Worm (Caenorhabditis elegans): ENCODE measurements around the gene unc-116.

Gene unc-116

ce11 chrIII:8318488-8318887, 36.5 kb downstream of the unc-116 start, which contains the start of gene sas-4:
Gene sas-4 (minus strand): TSS chrIII:8318588.
- TF ChIP-seq R02D3.7 (tag; optimal IDR thresholded peaks at IDR 0.05): no peak
- TF ChIP-seq fos-1 (tag; optimal IDR thresholded peaks at IDR 0.05): no peak
- no peak for TF ChIP-seq snpc-4 (tag; optimal IDR thresholded peaks at IDR 0.05)
- TF ChIP-seq nhr-25 (tag; optimal IDR thresholded peaks at IDR 0.05): no peak
- TF ChIP-seq ceh-16 (tag; optimal IDR thresholded peaks at IDR 0.05): no peak
- TF ChIP-seq ceh-82 (tag; optimal IDR thresholded peaks at IDR 0.05): no peak
- no peak for TF ChIP-seq ceh-9 (tag; optimal IDR thresholded peaks at IDR 0.05)

- TF ChIP-seq nhr-67 (tag; optimal IDR thresholded peaks at IDR 0.05): no peak
- no peak for TF ChIP-seq ceh-16 (tag; optimal IDR thresholded peaks at IDR 0.05)
- TF ChIP-seq mml-1 (tag; optimal IDR thresholded peaks at IDR 0.05): no peak
- TF ChIP-seq egl-27 (tag; optimal IDR thresholded peaks at IDR 0.05): no peak
Measured at ce11 chrIII:8312393-8312792, 42.6 kb downstream of the unc-116 start, which contains the start of gene F10E9.2. Gene F10E9.2 (plus strand): TSS chrIII:8312693.

ce11 chrIII:8310239-8311057, 44.5 kb downstream of the unc-116 start, which contains the start of gene F10E9.3:
Gene F10E9.3 (plus strand): TSS chrIII:8311007.
- TF ChIP-seq jun-1 (tag; optimal IDR thresholded peaks at IDR 0.05) (no peak), ZK546.5 (tag; optimal IDR thresholded peaks at IDR 0.05) (no peak), lin-15B (tag; optimal IDR thresholded peaks at IDR 0.05) (peak; percentile 51), R02D3.7 (tag; optimal IDR thresholded peaks at IDR 0.05) (no peak), aly-2 (tag; optimal IDR thresholded peaks at IDR 0.05) (no peak), nfya-1 (tag; optimal IDR thresholded peaks at IDR 0.05; ENCODE audit: insufficient read depth) (peak; percentile 94), pha-4 (tag; optimal IDR thresholded peaks at IDR 0.05) (peak; percentile 62), nhr-23 (tag; optimal IDR thresholded peaks at IDR 0.05) (peak; percentile 11), pqm-1 (tag; optimal IDR thresholded peaks at IDR 0.05) (peak; percentile 14), hmg-11 (tag; optimal IDR thresholded peaks at IDR 0.05) (peak; percentile 28)

- TF ChIP-seq ceh-28 (tag; optimal IDR thresholded peaks at IDR 0.05) (no peak), ceh-82 (tag; optimal IDR thresholded peaks at IDR 0.05) (no peak), nhr-77 (tag; optimal IDR thresholded peaks at IDR 0.05) (no peak), R02D3.7 (tag; optimal IDR thresholded peaks at IDR 0.05) (no peak), elt-2 (tag; optimal IDR thresholded peaks at IDR 0.05) (no peak), ama-1 (optimal IDR thresholded peaks at IDR 0.05) (no peak), nhr-25 (tag; optimal IDR thresholded peaks at IDR 0.05) (no peak), nhr-67 (tag; optimal IDR thresholded peaks at IDR 0.05) (no peak), ztf-11 (tag; optimal IDR thresholded peaks at IDR 0.05) (no peak), egl-27 (tag; optimal IDR thresholded peaks at IDR 0.05) (no peak), nhr-28 (tag; optimal IDR thresholded peaks at IDR 0.05) (no peak), nhr-237 (tag; optimal IDR thresholded peaks at IDR 0.05) (no peak), nfya-1 (tag; optimal IDR thresholded peaks at IDR 0.05; ENCODE audit: insufficient read depth) (no peak), jun-1 (tag; optimal IDR thresholded peaks at IDR 0.05) (no peak), ztf-4 (tag; optimal IDR thresholded peaks at IDR 0.05) (no peak), pqm-1 (tag; optimal IDR thresholded peaks at IDR 0.05) (no peak)
Measured at ce11 chrIII:8308238-8308637, 46.7 kb downstream of the unc-116 start, which contains the start of gene F10E9.4. Gene F10E9.4 (plus strand): TSS chrIII:8308538.

ce11 chrIII:8307356-8307755, 47.6 kb downstream of the unc-116 start, which contains the start of the genes F10E9.7 and F10E9.5:
Gene F10E9.7 (minus strand): TSS chrIII:8307441.
Gene F10E9.5 (plus strand): TSS chrIII:8307592.
- peak; percentile 55 for TF ChIP-seq R02D3.7 (tag; optimal IDR thresholded peaks at IDR 0.05)
- TF ChIP-seq lin-15B (tag; optimal IDR thresholded peaks at IDR 0.05): peak; percentile 97
- TF ChIP-seq lin-39 (tag; optimal IDR thresholded peaks at IDR 0.05): peak; percentile 62
- TF ChIP-seq nfya-1 (tag; optimal IDR thresholded peaks at IDR 0.05; ENCODE audit: insufficient read depth): peak; percentile 89
- no peak for TF ChIP-seq fkh-2 (tag; optimal IDR thresholded peaks at IDR 0.05)
- peak; percentile 58 for TF ChIP-seq skn-1 (tag; optimal IDR thresholded peaks at IDR 0.05)
- TF ChIP-seq elt-2 (tag; optimal IDR thresholded peaks at IDR 0.05): peak; percentile 53
- peak; percentile 86 for TF ChIP-seq snpc-4 (tag; optimal IDR thresholded peaks at IDR 0.05)
- no peak for TF ChIP-seq unc-62 (GFP tag; optimal IDR thresholded peaks at IDR 0.05)
- TF ChIP-seq aly-2 (tag; optimal IDR thresholded peaks at IDR 0.05): no peak
- peak; percentile 57 for TF ChIP-seq nhr-25 (tag; optimal IDR thresholded peaks at IDR 0.05)
- TF ChIP-seq ceh-9 (tag; optimal IDR thresholded peaks at IDR 0.05): no peak
- peak; percentile 96 for TF ChIP-seq nhr-23 (tag; optimal IDR thresholded peaks at IDR 0.05)
- TF ChIP-seq fkh-10 (GFP tag; optimal IDR thresholded peaks at IDR 0.05): peak; percentile 30
- TF ChIP-seq tbx-2 (tag; optimal IDR thresholded peaks at IDR 0.05): peak; percentile 56
- TF ChIP-seq pqm-1 (tag; optimal IDR thresholded peaks at IDR 0.05): peak; percentile 27
- peak; percentile 97 for TF ChIP-seq nhr-43 (tag; optimal IDR thresholded peaks at IDR 0.05; ENCODE audit: poor library complexity, severe bottlenecking)
- TF ChIP-seq unc-39 (tag; optimal IDR thresholded peaks at IDR 0.05): no peak
- TF ChIP-seq egl-5 (tag; optimal IDR thresholded peaks at IDR 0.05): peak; percentile 68
- TF ChIP-seq mml-1 (tag; optimal IDR thresholded peaks at IDR 0.05): no peak
- peak; percentile 89 for TF ChIP-seq lsy-12 (tag; optimal IDR thresholded peaks at IDR 0.05)
- TF ChIP-seq elt-1 (tag; optimal IDR thresholded peaks at IDR 0.05): peak; percentile 17
- no peak for TF ChIP-seq fos-1 (tag; optimal IDR thresholded peaks at IDR 0.05)
- TF ChIP-seq ceh-82 (tag; optimal IDR thresholded peaks at IDR 0.05): peak; percentile 58
- TF ChIP-seq nhr-28 (tag; optimal IDR thresholded peaks at IDR 0.05): no peak
- peak; percentile 60 for TF ChIP-seq nhr-67 (tag; optimal IDR thresholded peaks at IDR 0.05)
- TF ChIP-seq hmg-11 (tag; optimal IDR thresholded peaks at IDR 0.05): peak; percentile 71
- no peak for TF ChIP-seq nhr-76 (tag; optimal IDR thresholded peaks at IDR 0.05)
- TF ChIP-seq pha-4 (tag; optimal IDR thresholded peaks at IDR 0.05): peak; percentile 96
- TF ChIP-seq eor-1 (tag; optimal IDR thresholded peaks at IDR 0.05): peak in 1 of 2 experiments; percentile 49
- TF ChIP-seq ceh-28 (tag; optimal IDR thresholded peaks at IDR 0.05): peak; percentile 32

All from whole organism, L3 larva.